Worm (Caenorhabditis elegans) whole organism, midembryonic: ENCODE results near the gene srlf-19.

Source experiments
- T22C8.4 ChIP-seq: fragments of 200-800 bp; sonication (Bioruptor generic); IDR thresholded peaks from 2 replicates; pipeline ENCODE4 v1.3.6; 2022; ENCODE audit warnings: missing genetic modification characterization, missing compliant biosample characterization
- cog-1 ChIP-seq: sonication (generic microtip); optimal IDR thresholded peaks from 2 replicates; lab custom pipeline; 2016; ENCODE audit warnings: missing genetic modification characterization, missing compliant biosample characterization
- klf-2 ChIP-seq: fragments of 200-800 bp; sonication (Bioruptor generic); conservative IDR thresholded peaks from 2 replicates; pipeline ENCODE4 v1.3.6; 2022; ENCODE audit warnings: missing genetic modification reagents, missing genetic modification characterization, missing compliant biosample characterization
- med-1 ChIP-seq: sonication (generic microtip); optimal IDR thresholded peaks from 2 replicates; lab custom pipeline; 2017; ENCODE audit warnings: missing genetic modification characterization, mild to moderate bottlenecking, missing compliant biosample characterization, antibody characterized with exemption, missing genetic modification reagents; ENCODE audit not compliant: insufficient read depth
- tab-1 ChIP-seq: fragments of 200-800 bp; sonication (Bioruptor generic); IDR thresholded peaks from 2 replicates; pipeline ENCODE4 v1.3.6; 2022; ENCODE audit warnings: missing genetic modification characterization, missing compliant biosample characterization
- ztf-23 ChIP-seq: fragments of 200-800 bp; sonication (Bioruptor generic); IDR thresholded peaks from 2 replicates; pipeline ENCODE4 v1.3.6; 2022; ENCODE audit warnings: missing genetic modification reagents, missing genetic modification characterization, missing compliant biosample characterization
- ztf-29 ChIP-seq: fragments of 200-800 bp; sonication (Bioruptor generic); IDR thresholded peaks from 2 replicates; pipeline ENCODE4 v1.3.6; 2022; ENCODE audit warnings: missing genetic modification reagents, missing genetic modification characterization, missing compliant biosample characterization

- TF ChIP-seq cog-1 (tag; lab: Kevin White, UChicago) (no peak), tab-1 (GFP tag; lab: Robert Waterston, UW) (no peak), T22C8.4 (GFP tag; lab: Robert Waterston, UW) (no peak), ztf-29 (GFP tag; lab: Robert Waterston, UW) (no peak), klf-2 (no peak), ztf-23 (no peak), med-1 (GFP tag; lab: Kevin White, UChicago) (no peak)
These were observed 37.8 kb upstream of the srlf-19 start for ce11 chrV:467507-467906.
